Fruit fly (Drosophila melanogaster) whole organism, embryonic: ENCODE results near the gene CG14931.

Experiments used
- BEAF-32 ChIP-seq: fragments of 200-800 bp; sonication (Bioruptor generic); optimal IDR thresholded peaks from 3 replicates; lab custom pipeline; 2017; ENCODE audit warnings: missing biosample characterization, missing genetic modification characterization, mild to moderate bottlenecking, moderate library complexity, missing genetic modification reagents
- Blimp-1 ChIP-seq: fragments of 200-800 bp; sonication (Bioruptor generic); optimal IDR thresholded peaks from 3 replicates; lab custom pipeline; 2018; ENCODE audit warnings: missing biosample characterization, missing genetic modification characterization, mild to moderate bottlenecking, moderate library complexity, missing genetic modification reagents
- Bteb2 ChIP-seq: fragments of 200-800 bp; sonication (Bioruptor generic); optimal IDR thresholded peaks from 2 replicates; lab custom pipeline; 2016; ENCODE audit warnings: missing biosample characterization, missing genetic modification characterization
- CG1233 ChIP-seq: fragments of 200-800 bp; sonication (Bioruptor generic); optimal IDR thresholded peaks from 4 replicates; lab custom pipeline; 2018; ENCODE audit warnings: missing biosample characterization, mild to moderate bottlenecking, missing genetic modification characterization
- CG12744 ChIP-seq: fragments of 200-800 bp; sonication (Bioruptor generic); optimal IDR thresholded peaks from 2 replicates; lab custom pipeline; 2016; ENCODE audit warnings: missing biosample characterization, missing genetic modification characterization
- CG12769 ChIP-seq: fragments of 200-800 bp; sonication (Bioruptor generic); optimal IDR thresholded peaks from 2 replicates; lab custom pipeline; 2019; ENCODE audit warnings: missing biosample characterization, mild to moderate bottlenecking, missing genetic modification characterization, moderate library complexity
- CG13296 ChIP-seq: fragments of 200-800 bp; sonication (Bioruptor generic); optimal IDR thresholded peaks from 3 replicates; lab custom pipeline; 2018; ENCODE audit warnings: missing biosample characterization, mild to moderate bottlenecking, missing genetic modification characterization
- CG14014 ChIP-seq: fragments of 200-800 bp; sonication (Bioruptor generic); IDR thresholded peaks from 2 replicates; pipeline ENCODE4 v1.3.6; 2022; ENCODE audit warnings: missing biosample characterization, missing genetic modification characterization
- CG14667 ChIP-seq: fragments of 200-800 bp; sonication (Bioruptor generic); IDR thresholded peaks from 2 replicates; pipeline ENCODE4 v1.3.6; 2022; ENCODE audit warnings: missing biosample characterization, missing genetic modification characterization
- CG14860 ChIP-seq: fragments of 200-800 bp; sonication (Bioruptor generic); IDR thresholded peaks from 3 replicates; pipeline ENCODE4 v1.3.6; 2022; ENCODE audit warnings: missing biosample characterization, missing genetic modification characterization; ENCODE audit not compliant: partially characterized antibody
- CG17568 ChIP-seq: fragments of 200-800 bp; sonication (Bioruptor generic); optimal IDR thresholded peaks from 2 replicates; lab custom pipeline; 2018; ENCODE audit warnings: missing biosample characterization, mild to moderate bottlenecking, missing genetic modification characterization, moderate library complexity
- CG17802 ChIP-seq: fragments of 200-800 bp; sonication (Bioruptor generic); optimal IDR thresholded peaks from 2 replicates; lab custom pipeline; 2018; ENCODE audit warnings: missing biosample characterization, mild to moderate bottlenecking, missing genetic modification characterization, moderate library complexity
- CG18476 ChIP-seq: fragments of 200-800 bp; sonication (Bioruptor generic); optimal IDR thresholded peaks from 2 replicates; lab custom pipeline; 2016; ENCODE audit warnings: missing biosample characterization, mild to moderate bottlenecking, missing genetic modification characterization
- CG2120 ChIP-seq: fragments of 200-800 bp; sonication (Bioruptor generic); optimal IDR thresholded peaks from 3 replicates; lab custom pipeline; 2016; ENCODE audit warnings: missing biosample characterization, missing genetic modification characterization
- CG32767 ChIP-seq: fragments of 200-800 bp; sonication (Bioruptor generic); IDR thresholded peaks from 2 replicates; pipeline ENCODE4 v1.3.6; 2022; ENCODE audit warnings: missing biosample characterization, missing genetic modification characterization
- CG3407 ChIP-seq: fragments of 200-800 bp; sonication (Bioruptor generic); optimal IDR thresholded peaks from 2 replicates; lab custom pipeline; 2018; ENCODE audit warnings: missing biosample characterization, mild to moderate bottlenecking, missing genetic modification characterization
- CG4820 ChIP-seq: fragments of 200-800 bp; sonication (Bioruptor generic); optimal IDR thresholded peaks from 3 replicates; lab custom pipeline; 2016; ENCODE audit warnings: missing biosample characterization, missing genetic modification characterization
- CG4854 ChIP-seq: fragments of 200-800 bp; sonication (Bioruptor generic); optimal IDR thresholded peaks from 2 replicates; lab custom pipeline; 2016; ENCODE audit warnings: missing biosample characterization, missing genetic modification characterization, inconsistent platforms
- CG6272 ChIP-seq: fragments of 200-800 bp; sonication (Bioruptor generic); IDR thresholded peaks from 2 replicates; pipeline ENCODE4 v1.3.6; 2022; ENCODE audit warnings: missing biosample characterization, missing genetic modification characterization
- CG6654 ChIP-seq: fragments of 200-800 bp; sonication (Bioruptor generic); optimal IDR thresholded peaks from 2 replicates; lab custom pipeline; 2017; ENCODE audit warnings: missing biosample characterization, mild to moderate bottlenecking, missing genetic modification characterization
- CG7745 ChIP-seq: fragments of 200-800 bp; sonication (Bioruptor generic); optimal IDR thresholded peaks from 2 replicates; lab custom pipeline; 2018; ENCODE audit warnings: missing biosample characterization, mild to moderate bottlenecking, missing genetic modification characterization, moderate library complexity
- CG8924 ChIP-seq: fragments of 200-800 bp; optimal IDR thresholded peaks from 3 replicates; lab custom pipeline; 2019; ENCODE audit warnings: missing biosample characterization, mild to moderate bottlenecking, missing genetic modification characterization, moderate library complexity
- Ets65A ChIP-seq: fragments of 200-800 bp; sonication (Bioruptor generic); peaks from one replicate; lab custom pipeline; 2016; ENCODE audit warnings: missing biosample characterization, missing genetic modification characterization
- Fer1 ChIP-seq: fragments of 200-800 bp; sonication (Bioruptor generic); optimal IDR thresholded peaks from 2 replicates; lab custom pipeline; 2017; ENCODE audit warnings: missing biosample characterization, mild to moderate bottlenecking, missing genetic modification characterization
- HLH54F ChIP-seq: fragments of 200-800 bp; sonication (Bioruptor generic); optimal IDR thresholded peaks from 3 replicates; lab custom pipeline; 2016; ENCODE audit warnings: missing biosample characterization, missing genetic modification characterization
- Hey ChIP-seq: fragments of 200-800 bp; sonication (Bioruptor generic); optimal IDR thresholded peaks from 3 replicates; lab custom pipeline; 2018; ENCODE audit warnings: missing biosample characterization, mild to moderate bottlenecking, missing genetic modification characterization
- Hr39 ChIP-seq: fragments of >200 bp; optimal IDR thresholded peaks from 2 replicates; lab custom pipeline; 2017
- Med ChIP-seq: fragments of 200-800 bp; sonication (Bioruptor generic); peaks from one replicate; lab custom pipeline; 2016; ENCODE audit warnings: missing biosample characterization, missing genetic modification characterization, mild to moderate bottlenecking, inconsistent platforms, moderate library complexity
- NC2α ChIP-seq: fragments of 200-800 bp; sonication (Bioruptor generic); optimal IDR thresholded peaks from 2 replicates; lab custom pipeline; 2016; ENCODE audit warnings: missing biosample characterization, missing genetic modification characterization
- abd-A ChIP-seq: fragments of 200-800 bp; sonication (Bioruptor generic); optimal IDR thresholded peaks from 3 replicates; lab custom pipeline; 2019; ENCODE audit warnings: missing biosample characterization, mild to moderate bottlenecking, missing genetic modification characterization, moderate library complexity
- ac ChIP-seq: fragments of 200-800 bp; sonication (Bioruptor generic); optimal IDR thresholded peaks from 3 replicates; lab custom pipeline; 2017; ENCODE audit warnings: missing biosample characterization, mild to moderate bottlenecking, missing genetic modification characterization
- corto ChIP-seq: fragments of 200-800 bp; sonication (Bioruptor generic); optimal IDR thresholded peaks from 2 replicates; lab custom pipeline; 2016; ENCODE audit warnings: missing biosample characterization, mild to moderate bottlenecking, missing genetic modification characterization, moderate library complexity
- crp ChIP-seq, 2 experiments: fragments of 200-800 bp; sonication (Bioruptor generic); optimal IDR thresholded peaks; 2 replicates in 1 of 2; 3 replicates in 1 of 2; lab custom pipeline; 2017; ENCODE audit warnings: missing biosample characterization in 2 of 2, missing genetic modification characterization in 2 of 2, mild to moderate bottlenecking in 1 of 2, moderate library complexity in 1 of 2
- emc ChIP-seq: fragments of 200-800 bp; sonication (Bioruptor generic); optimal IDR thresholded peaks from 2 replicates; lab custom pipeline; 2016; ENCODE audit warnings: missing biosample characterization, missing genetic modification characterization
- eve ChIP-seq, 2 experiments: fragments of >200 bp; optimal IDR thresholded peaks; 2 replicates each; lab custom pipeline; 2017; ENCODE audit warnings: missing biosample characterization in 2 of 2, missing genetic modification characterization in 2 of 2
- fd64A ChIP-seq: fragments of 200-800 bp; sonication (Bioruptor generic); optimal IDR thresholded peaks from 3 replicates; lab custom pipeline; 2018; ENCODE audit warnings: missing biosample characterization, mild to moderate bottlenecking, missing genetic modification characterization
- fd96Cb ChIP-seq: fragments of 200-800 bp; sonication (Bioruptor generic); optimal IDR thresholded peaks from 2 replicates; lab custom pipeline; 2018; ENCODE audit warnings: missing biosample characterization, mild to moderate bottlenecking, missing genetic modification characterization, moderate library complexity
- gem ChIP-seq: fragments of 200-800 bp; sonication (Bioruptor generic); optimal IDR thresholded peaks from 2 replicates; lab custom pipeline; 2019; ENCODE audit warnings: missing biosample characterization, mild to moderate bottlenecking, missing genetic modification characterization, moderate library complexity
- hkb ChIP-seq, 2 experiments: fragments of 200-800 bp in 1 of 2; fragments of >200 bp in 1 of 2; sonication (Bioruptor generic) in 1 of 2; IDR thresholded peaks in 1 of 2; optimal IDR thresholded peaks in 1 of 2; 2 replicates each; pipeline versions ENCODE4 v1.3.6 to Lab custom; 2017 to 2022; ENCODE audit warnings: missing biosample characterization in 1 of 2, missing genetic modification characterization in 1 of 2
- lmd ChIP-seq: fragments of 200-800 bp; sonication (Bioruptor generic); IDR thresholded peaks from 2 replicates; pipeline ENCODE4 v1.3.6; 2022; ENCODE audit warnings: missing biosample characterization, missing genetic modification characterization
- lola ChIP-seq, 3 experiments: fragments of >200 bp in 2 of 3; fragments of 200-800 bp in 1 of 3; sonication (Bioruptor generic) in 1 of 3; optimal IDR thresholded peaks; 2 replicates each; lab custom pipeline; 2017 to 2019; ENCODE audit warnings: missing biosample characterization in 3 of 3, missing genetic modification characterization in 3 of 3, mild to moderate bottlenecking in 1 of 3, moderate library complexity in 1 of 3
- peb ChIP-seq: fragments of 200-800 bp; sonication (Bioruptor generic); IDR thresholded peaks from 2 replicates; pipeline ENCODE4 v1.3.6; 2022; ENCODE audit warnings: missing biosample characterization, missing genetic modification characterization
- pho ChIP-seq: fragments of 200-800 bp; sonication (Bioruptor generic); optimal IDR thresholded peaks from 2 replicates; lab custom pipeline; 2016; ENCODE audit warnings: missing biosample characterization, missing genetic modification characterization
- pzg ChIP-seq: fragments of 200-800 bp; sonication (Bioruptor generic); optimal IDR thresholded peaks from 3 replicates; lab custom pipeline; 2018; ENCODE audit warnings: missing biosample characterization, mild to moderate bottlenecking, missing genetic modification characterization, moderate library complexity
- sim ChIP-seq: fragments of 200-800 bp; sonication (Bioruptor generic); IDR thresholded peaks from 2 replicates; pipeline ENCODE4 v1.3.6; 2022; ENCODE audit warnings: missing biosample characterization, missing genetic modification characterization
- tap ChIP-seq: fragments of 200-800 bp; optimal IDR thresholded peaks from 3 replicates; lab custom pipeline; 2019; ENCODE audit warnings: missing biosample characterization, mild to moderate bottlenecking, missing genetic modification characterization, moderate library complexity
- tgo ChIP-seq: fragments of 200-800 bp; sonication (Bioruptor generic); IDR thresholded peaks from 3 replicates; pipeline ENCODE4 v1.3.6; 2022; ENCODE audit warnings: missing biosample characterization, missing genetic modification characterization
- tio ChIP-seq: fragments of 200-800 bp; sonication (Bioruptor generic); optimal IDR thresholded peaks from 2 replicates; lab custom pipeline; 2017; ENCODE audit warnings: missing biosample characterization, missing genetic modification characterization, inconsistent platforms
- tx ChIP-seq: fragments of 200-800 bp; sonication (Bioruptor generic); optimal IDR thresholded peaks from 2 replicates; lab custom pipeline; 2016; ENCODE audit warnings: missing biosample characterization, missing genetic modification characterization
- unc-4 ChIP-seq: fragments of 200-800 bp; sonication (Bioruptor generic); IDR thresholded peaks from 2 replicates; pipeline ENCODE4 v1.3.6; 2022; ENCODE audit warnings: missing biosample characterization, missing genetic modification characterization; ENCODE audit not compliant: partially characterized antibody
- wor ChIP-seq: fragments of 200-800 bp; sonication (Bioruptor generic); IDR thresholded peaks from 2 replicates; pipeline ENCODE4 v1.3.6; 2022; ENCODE audit warnings: missing biosample characterization, missing genetic modification characterization

CG14931 gene

dm6 chr2L:11823470-11824162 is 35.5 kb downstream of the CG14931 start (continued):
- TF ChIP-seq CG2120 (GFP tag; lab: Kevin White, UChicago) (peak; percentile 52), CG17568 (no peak), CG18476 (peak; percentile 59), Ets65A (GFP tag; lab: Kevin White, UChicago) (peak; percentile 25), Med (GFP tag; lab: Kevin White, UChicago) (peak; percentile 70), CG12769 (tag; lab: Kevin White, UChicago) (no peak), abd-A (peak; percentile 69), crp (GFP tag; optimal IDR thresholded peaks at IDR 0.05; lab: Kevin White, UChicago) (no peak), tio (no peak), CG6654 (no peak), lmd (GFP tag; lab: Robert Waterston, UW) (0 out of 2 replicates have a peak, but pooled peaks have one; percentile 6), BEAF-32 (GFP tag; lab: Kevin White, UChicago) (no peak), fd64A (GFP tag; lab: Kevin White, UChicago) (no peak), Hr39 (lab: Kevin White, UChicago) (no peak), corto (GFP tag; lab: Kevin White, UChicago) (no peak), Bteb2 (GFP tag; lab: Kevin White, UChicago) (no peak), CG14667 (GFP tag; lab: Robert Waterston, UW) (no peak), fd96Cb (tag; lab: Kevin White, UChicago) (no peak), pho (GFP tag; lab: Kevin White, UChicago) (no peak), Fer1 (GFP tag; lab: Kevin White, UChicago) (peak; percentile 28), CG17802 (tag; lab: Kevin White, UChicago) (no peak), peb (GFP tag; lab: Robert Waterston, UW) (no peak), tx (GFP tag; lab: Kevin White, UChicago) (no peak), unc-4 (no peak), CG4820 (no peak), Hey (tag; lab: Kevin White, UChicago) (no peak), NC2α (GFP tag; lab: Kevin White, UChicago) (no peak), CG12744 (GFP tag; lab: Kevin White, UChicago) (no peak), Blimp-1 (GFP tag; lab: Kevin White, UChicago) (no peak), CG32767 (GFP tag; lab: Robert Waterston, UW) (no peak), sim (GFP tag; lab: Robert Waterston, UW) (no peak), lola (GFP tag; optimal IDR thresholded peaks at IDR 0.05; lab: Kevin White, UChicago) (no peak), CG6272 (GFP tag; lab: Robert Waterston, UW) (no peak), HLH54F (GFP tag; lab: Kevin White, UChicago) (no peak), pzg (GFP tag; lab: Kevin White, UChicago) (no peak), CG8924 (tag; lab: Kevin White, UChicago) (no peak), hkb (optimal IDR thresholded peaks at IDR 0.05; lab: Kevin White, UChicago) (peak; percentile 83), hkb (GFP tag; IDR thresholded peaks at IDR 0.05; lab: Robert Waterston, UW) (no peak), gem (tag; lab: Kevin White, UChicago) (peak; percentile 15), CG7745 (tag; lab: Kevin White, UChicago) (no peak)

dm6 chr2L:11829277-11829676 is 41.1 kb downstream of the CG14931 start, which contains the start of gene esc:
esc (minus strand) TSS chr2L:11829405.
- no peak for TF ChIP-seq tap (tag; lab: Kevin White, UChicago)
- no peak for TF ChIP-seq ac (GFP tag; lab: Kevin White, UChicago)
- no peak for TF ChIP-seq CG4854 (GFP tag; lab: Kevin White, UChicago)
- TF ChIP-seq CG3407 (GFP tag; lab: Kevin White, UChicago): no peak
- TF ChIP-seq emc: peak; percentile 3
- TF ChIP-seq CG14860 (GFP tag; lab: Robert Waterston, UW): no peak
- no peak for TF ChIP-seq CG32767 (GFP tag; lab: Robert Waterston, UW)
- no peak for TF ChIP-seq CG14014 (GFP tag; lab: Robert Waterston, UW)
- TF ChIP-seq eve (GFP tag; optimal IDR thresholded peaks at IDR 0.05; lab: Kevin White, UChicago): no peak
- no peak for TF ChIP-seq tgo
- no peak for TF ChIP-seq CG1233
- no peak for TF ChIP-seq CG13296
- TF ChIP-seq wor: no peak
